Worm (Caenorhabditis elegans) whole organism, L3 larva: ENCODE results near the gene K03H1.7.

Experiments used
- nhr-11 ChIP-seq: fragments of 150-350 bp; optimal IDR thresholded peaks from 2 replicates; lab custom pipeline; 2014; ENCODE audit warnings: missing biosample characterization, missing genetic modification characterization
- nhr-77 ChIP-seq: fragments of 150-350 bp; optimal IDR thresholded peaks from 2 replicates; lab custom pipeline; 2014; ENCODE audit warnings: missing biosample characterization, missing genetic modification characterization

DNA sequence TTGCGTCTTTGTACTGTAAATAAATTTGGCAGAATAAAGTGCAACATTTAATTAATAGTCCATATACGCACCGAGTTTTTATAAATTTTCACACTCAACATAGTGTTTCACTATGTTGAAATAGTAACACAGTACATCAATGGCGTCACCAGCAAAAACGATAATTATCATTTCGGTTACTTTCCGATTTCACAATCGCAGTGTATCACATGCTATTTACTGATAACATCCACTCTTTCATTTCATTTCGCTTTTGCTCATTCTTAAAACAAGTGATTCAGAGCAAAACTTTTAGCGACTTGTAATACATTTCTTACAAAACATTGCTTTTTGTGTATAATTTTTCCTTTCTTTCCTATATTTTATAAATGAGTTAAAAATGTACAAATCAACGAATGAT, 33.5 kb upstream of the K03H1.7 start, which contains the start of gene cbp-3:
- TF ChIP-seq nhr-77 (tag; lab: Kevin White, UChicago): no peak
- no peak for TF ChIP-seq nhr-11 (tag; lab: Kevin White, UChicago)
